In the genomic region with DNA sequence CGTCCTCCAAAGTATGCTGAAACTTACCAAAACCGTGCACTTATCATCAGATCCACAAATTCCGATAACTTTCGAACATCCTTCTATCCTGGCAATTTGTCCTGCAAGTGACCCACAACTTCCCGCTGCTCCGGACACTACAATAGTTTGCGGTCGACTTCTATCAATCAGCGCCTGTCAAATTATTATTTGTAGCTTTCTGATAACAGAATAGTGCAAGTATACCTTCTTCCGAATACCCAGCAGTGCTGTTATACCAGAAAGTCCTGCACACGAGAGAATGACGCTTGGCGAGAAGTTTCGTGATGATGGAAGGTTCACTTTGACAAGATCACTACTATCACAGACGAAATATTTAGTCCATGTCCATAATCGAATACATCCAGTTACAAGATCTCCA, we compare ENCODE assay signal across 3 worm cellular contexts.
TF ChIP-seq lines count a peak whose summit lies in the region.

No protein-coding gene starts in this region.

TF ChIP-seq in whole organism, L3 larva, 47 proteins besides CTCF, POLR2A, EP300 and RAD21:
- TF ChIP-seq pha-4 (tag; optimal IDR thresholded peaks at IDR 0.05; lab: Kevin White, UChicago) (no peak), elt-2 (tag; optimal IDR thresholded peaks at IDR 0.05; lab: Kevin White, UChicago) (peak; percentile 3)

TF ChIP-seq in whole organism, L4 larva, 104 proteins besides CTCF, POLR2A, EP300 and RAD21:
- no peak for TF ChIP-seq T20F7.1 (GFP tag; optimal IDR thresholded peaks at IDR 0.05; lab: Kevin White, UChicago)
- peak; percentile 61 for TF ChIP-seq dmd-6 (GFP tag; IDR thresholded peaks at IDR 0.05; lab: Robert Waterston, UW)
- TF ChIP-seq ceh-20 (GFP tag; IDR thresholded peaks at IDR 0.05; lab: Robert Waterston, UW) = no peak
- TF ChIP-seq nhr-77 (tag; optimal IDR thresholded peaks at IDR 0.05; lab: Kevin White, UChicago) = no peak
- no peak for TF ChIP-seq hlh-30 (tag; optimal IDR thresholded peaks at IDR 0.05; lab: Kevin White, UChicago; ENCODE audit: insufficient read depth)
- no peak for TF ChIP-seq Y48G9A.11 (GFP tag; IDR thresholded peaks at IDR 0.05; lab: Robert Waterston, UW)
- no peak for TF ChIP-seq cey-2 (tag; optimal IDR thresholded peaks at IDR 0.05; lab: Kevin White, UChicago; ENCODE audit: borderline replicate concordance, insufficient read depth)
- no peak for TF ChIP-seq aha-1 (tag; lab: Kevin White, UChicago)
- TF ChIP-seq T26A8.4 (GFP tag; IDR thresholded peaks at IDR 0.05; lab: Robert Waterston, UW) = no peak
- TF ChIP-seq nhr-28 (tag; optimal IDR thresholded peaks at IDR 0.05; lab: Kevin White, UChicago) = peak; percentile 58
- TF ChIP-seq hif-1 (tag; optimal IDR thresholded peaks at IDR 0.05; lab: Kevin White, UChicago) = no peak
- TF ChIP-seq lin-39 (tag; optimal IDR thresholded peaks at IDR 0.05; lab: Kevin White, UChicago) = no peak
- TF ChIP-seq ZK337.2 (GFP tag; IDR thresholded peaks at IDR 0.05; lab: Robert Waterston, UW) = no peak
- no peak for TF ChIP-seq nhr-42 (GFP tag; IDR thresholded peaks at IDR 0.05; lab: Robert Waterston, UW)
- TF ChIP-seq saeg-2 (GFP tag; IDR thresholded peaks at IDR 0.05; lab: Robert Waterston, UW) = no peak
- TF ChIP-seq daf-16 (GFP tag; optimal IDR thresholded peaks at IDR 0.05; lab: Kevin White, UChicago) = no peak
- TF ChIP-seq daf-16 (tag; optimal IDR thresholded peaks at IDR 0.05; lab: Kevin White, UChicago) = no peak
- TF ChIP-seq arid-1 (GFP tag; conservative IDR thresholded peaks at IDR 0.05; lab: Robert Waterston, UW) = no peak

TF ChIP-seq in whole organism, young adult, 124 proteins besides CTCF, POLR2A, EP300 and RAD21:
- TF ChIP-seq unc-130 (GFP tag; optimal IDR thresholded peaks at IDR 0.05; lab: Kevin White, UChicago) = no peak
- no peak for TF ChIP-seq rcor-1 (GFP tag; IDR thresholded peaks at IDR 0.05; lab: Robert Waterston, UW)
- no peak for TF ChIP-seq rec-8 (tag; optimal IDR thresholded peaks at IDR 0.05; lab: Kevin White, UChicago)
- peak; percentile 70 for TF ChIP-seq nhr-80 (tag; optimal IDR thresholded peaks at IDR 0.05; lab: Kevin White, UChicago)
- 0 out of 2 replicates have a peak, but pooled peaks have one; percentile 26 for TF ChIP-seq ekl-4 (GFP tag; IDR thresholded peaks at IDR 0.05; lab: Robert Waterston, UW)
- no peak for TF ChIP-seq lin-54 (GFP tag; optimal IDR thresholded peaks at IDR 0.05; lab: Kevin White, UChicago)
- TF ChIP-seq hmg-1.2 (GFP tag; IDR thresholded peaks at IDR 0.05; lab: Robert Waterston, UW) = no peak
- TF ChIP-seq F33H1.4 (GFP tag; IDR thresholded peaks at IDR 0.05; lab: Robert Waterston, UW) = no peak
- no peak for TF ChIP-seq lsy-27 (tag; optimal IDR thresholded peaks at IDR 0.05; lab: Kevin White, UChicago; ENCODE audit: borderline replicate concordance, insufficient read depth)
- no peak for TF ChIP-seq snpc-1.3 (tag; optimal IDR thresholded peaks at IDR 0.05; lab: Kevin White, UChicago; ENCODE audit: insufficient read depth)
- TF ChIP-seq F22D6.2 (tag; optimal IDR thresholded peaks at IDR 0.05; lab: Kevin White, UChicago) = no peak
- no peak for TF ChIP-seq ceh-79 (tag; optimal IDR thresholded peaks at IDR 0.05; lab: Kevin White, UChicago)
- no peak for TF ChIP-seq ets-4 (GFP tag; optimal IDR thresholded peaks at IDR 0.05; lab: Kevin White, UChicago)
- TF ChIP-seq lin-35 (GFP tag; optimal IDR thresholded peaks at IDR 0.05; lab: Kevin White, UChicago) = no peak
- TF ChIP-seq sdz-38 (tag; optimal IDR thresholded peaks at IDR 0.05; lab: Kevin White, UChicago) = no peak
- TF ChIP-seq let-607 (tag; optimal IDR thresholded peaks at IDR 0.05; lab: Kevin White, UChicago) = no peak
- TF ChIP-seq ccch-3 (GFP tag; optimal IDR thresholded peaks at IDR 0.05; lab: Kevin White, UChicago) = no peak
- TF ChIP-seq lir-1 (GFP tag; conservative IDR thresholded peaks at IDR 0.05; lab: Robert Waterston, UW) = no peak
- no peak for TF ChIP-seq F52B5.7 (tag; optimal IDR thresholded peaks at IDR 0.05; lab: Kevin White, UChicago)
- TF ChIP-seq C06A6.2 (GFP tag; conservative IDR thresholded peaks at IDR 0.05; lab: Robert Waterston, UW) = no peak
- TF ChIP-seq dox-1 (GFP tag; IDR thresholded peaks at IDR 0.05; lab: Robert Waterston, UW) = peak; percentile 37; the same call in 1 of the 2 replicates
- TF ChIP-seq nfyb-1 (GFP tag; IDR thresholded peaks at IDR 0.05; lab: Robert Waterston, UW) = 0 out of 2 replicates have a peak, but pooled peaks have one; percentile 13
- TF ChIP-seq ztf-22 (GFP tag; optimal IDR thresholded peaks at IDR 0.05; lab: Kevin White, UChicago) = no peak
